Worm (Caenorhabditis elegans): ENCODE measurements around the gene F38A5.6.

DNA sequence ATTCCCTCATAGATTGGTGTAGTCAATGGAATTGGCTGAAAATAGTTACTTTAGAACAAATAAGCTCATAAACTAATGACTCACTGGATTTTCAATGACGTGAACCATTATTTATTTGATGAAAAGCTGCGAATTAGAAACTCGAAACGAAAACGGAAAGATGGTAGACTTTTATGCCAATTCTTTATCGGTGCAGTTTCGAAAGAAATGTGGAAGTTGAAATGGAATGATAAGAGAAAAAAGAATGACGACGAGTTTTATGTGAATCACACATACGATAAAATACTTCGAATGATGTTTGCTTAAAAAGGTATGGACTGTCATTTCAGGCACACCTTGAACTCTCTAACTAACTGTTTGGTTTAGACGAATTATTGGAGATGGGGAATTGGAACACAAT lies 7.2 kb downstream of the F38A5.6 start, which contains the start of the genes lec-11 and irld-7:
- no peak for TF ChIP-seq nhr-12 (tag; optimal IDR thresholded peaks at IDR 0.05)
- TF ChIP-seq ztf-11 (tag; optimal IDR thresholded peaks at IDR 0.05) = no peak
- TF ChIP-seq lsy-12 (tag; optimal IDR thresholded peaks at IDR 0.05) = no peak
- no peak for TF ChIP-seq snpc-4 (tag; optimal IDR thresholded peaks at IDR 0.05)
- no peak for TF ChIP-seq ceh-82 (tag; optimal IDR thresholded peaks at IDR 0.05)
- TF ChIP-seq lin-39 (tag; optimal IDR thresholded peaks at IDR 0.05) = no peak
- TF ChIP-seq egl-27 (tag; optimal IDR thresholded peaks at IDR 0.05) = no peak
- no peak for TF ChIP-seq fkh-2 (tag; optimal IDR thresholded peaks at IDR 0.05)
- TF ChIP-seq elt-2 (tag; optimal IDR thresholded peaks at IDR 0.05) = peak; percentile 72
- TF ChIP-seq elt-3 (tag; optimal IDR thresholded peaks at IDR 0.05) = no peak
- TF ChIP-seq ceh-28 (tag; optimal IDR thresholded peaks at IDR 0.05) = no peak

Measured in whole organism, L3 larva.